Fruit fly (Drosophila melanogaster) whole organism, pupa: Measurements from ENCODE around the gene kirre.

Experiments used
- CG12605 ChIP-seq: fragments of 200-800 bp; sonication (Bioruptor generic); IDR thresholded peaks from 2 replicates; pipeline ENCODE4 v1.3.6; 2022; ENCODE audit warnings: missing biosample characterization, missing genetic modification characterization
- rn ChIP-seq: fragments of 200-800 bp; sonication (Bioruptor generic); IDR thresholded peaks from 2 replicates; pipeline ENCODE4 v1.3.6; 2022; ENCODE audit warnings: missing biosample characterization, missing genetic modification characterization

dm6 chrX:2963171-2963570 lies 223.0 kb downstream of the kirre start:
- TF ChIP-seq CG12605 (GFP tag; lab: Robert Waterston, UW) = no peak
- no peak for TF ChIP-seq rn (GFP tag; lab: Robert Waterston, UW)
